Worm (Caenorhabditis elegans) whole organism, L2 larva: ENCODE measurements around the gene T11F9.1.

Experiments
- mab-5 ChIP-seq: fragments of 150-350 bp; optimal IDR thresholded peaks from 2 replicates; lab custom pipeline; 2014; ENCODE audit warnings: missing biosample characterization, missing genetic modification characterization
- nhr-12 ChIP-seq: fragments of 150-350 bp; optimal IDR thresholded peaks from 2 replicates; lab custom pipeline; 2014; ENCODE audit warnings: missing biosample characterization, missing genetic modification characterization
- nhr-25 ChIP-seq: fragments of 150-350 bp; sonication (generic microtip); optimal IDR thresholded peaks from 3 replicates; lab custom pipeline; 2014; ENCODE audit warnings: missing biosample characterization, missing genetic modification characterization
- snpc-4 ChIP-seq: fragments of 150-350 bp; optimal IDR thresholded peaks from 2 replicates; lab custom pipeline; 2014; ENCODE audit warnings: missing biosample characterization, missing genetic modification characterization
- ztf-11 ChIP-seq: sonication (generic microtip); optimal IDR thresholded peaks from 2 replicates; lab custom pipeline; 2017; ENCODE audit warnings: missing biosample characterization, missing genetic modification characterization

- no peak for TF ChIP-seq nhr-12 (tag; lab: Kevin White, UChicago)
- TF ChIP-seq snpc-4 (tag; lab: Kevin White, UChicago) = no peak
- no peak for TF ChIP-seq ztf-11 (tag; lab: Kevin White, UChicago)
- no peak for TF ChIP-seq mab-5 (tag; lab: Kevin White, UChicago)
- no peak for TF ChIP-seq nhr-25 (tag; lab: Kevin White, UChicago)
Observed at ce11 chrV:11435242-11435641, 24.1 kb upstream of the T11F9.1 start.
